Worm (Caenorhabditis elegans): Measurements from ENCODE around the gene R02F11.10.

DNA sequence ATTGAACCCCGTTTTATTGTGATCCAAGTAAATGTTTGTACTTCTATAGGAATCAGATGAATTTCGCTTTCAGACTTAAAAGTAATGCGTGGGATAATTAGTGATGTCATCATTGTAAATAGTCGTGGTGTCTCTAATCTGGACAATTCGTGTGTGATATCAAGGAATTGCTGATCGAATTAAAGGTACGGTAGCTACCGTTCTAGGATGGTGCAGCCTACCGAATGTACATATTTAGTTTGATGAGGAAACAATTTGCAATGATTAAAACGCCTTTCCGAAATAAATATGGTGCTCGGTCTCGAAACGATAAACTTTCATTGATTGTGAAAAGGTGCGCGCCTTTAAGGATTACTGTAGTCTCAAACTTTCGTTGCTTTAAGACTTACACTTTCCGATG, 30.4 kb upstream of the R02F11.10 start:
- TF ChIP-seq zag-1 (tag; optimal IDR thresholded peaks at IDR 0.05) (no peak), elt-3 (tag; optimal IDR thresholded peaks at IDR 0.05) (no peak), snpc-4 (tag; optimal IDR thresholded peaks at IDR 0.05) (no peak), ZK546.5 (tag; optimal IDR thresholded peaks at IDR 0.05) (no peak), ztf-4 (tag; optimal IDR thresholded peaks at IDR 0.05) (no peak), pha-4 (tag; optimal IDR thresholded peaks at IDR 0.05) (no peak), nhr-77 (tag; optimal IDR thresholded peaks at IDR 0.05) (no peak)

All from whole organism, L3 larva.